Worm (Caenorhabditis elegans) whole organism, young adult: Measurements from ENCODE around the gene M151.2.

Experiments used
- aptf-2 ChIP-seq: fragments of 200-800 bp; sonication (Bioruptor generic); conservative IDR thresholded peaks from 2 replicates; pipeline ENCODE4 v1.3.6; 2022; ENCODE audit warnings: missing genetic modification reagents, missing genetic modification characterization, missing compliant biosample characterization
- bed-2 ChIP-seq: fragments of 200-800 bp; sonication (Bioruptor generic); IDR thresholded peaks from 2 replicates; pipeline ENCODE4 v1.3.6; 2022; ENCODE audit warnings: missing genetic modification reagents, missing genetic modification characterization, missing compliant biosample characterization
- mes-4 ChIP-seq: sonication (generic microtip); optimal IDR thresholded peaks from 2 replicates; lab custom pipeline; 2016; ENCODE audit warnings: missing genotype, missing genetic modification characterization, missing compliant biosample characterization
- snpc-1.1 ChIP-seq: sonication (generic microtip); optimal IDR thresholded peaks from 2 replicates; lab custom pipeline; 2017; ENCODE audit warnings: missing genetic modification characterization, mild to moderate bottlenecking, missing compliant biosample characterization, antibody characterized with exemption, moderate library complexity, missing genotype, missing genetic modification reagents; ENCODE audit not compliant: insufficient read depth
- snpc-1.3 ChIP-seq: sonication (generic microtip); optimal IDR thresholded peaks from 2 replicates; lab custom pipeline; 2017; ENCODE audit warnings: missing genetic modification characterization, mild to moderate bottlenecking, missing compliant biosample characterization, antibody characterized with exemption, moderate library complexity, missing genotype, missing genetic modification reagents; ENCODE audit not compliant: insufficient read depth
- snpc-4 ChIP-seq, 5 experiments: fragments of 150-350 bp in 1 of 5; sonication (generic microtip) in 4 of 5; optimal IDR thresholded peaks; 2 replicates each; lab custom pipeline; 2014 to 2018; ENCODE audit warnings: missing genetic modification characterization in 5 of 5, missing biosample characterization in 3 of 5, antibody characterized with exemption in 2 of 5, mild to moderate bottlenecking in 2 of 5, missing compliant biosample characterization in 2 of 5, missing genotype in 2 of 5, moderate library complexity in 2 of 5, missing genetic modification reagents in 1 of 5
- unc-62 ChIP-seq: fragments of 150-350 bp; optimal IDR thresholded peaks from 2 replicates; lab custom pipeline; 2014; ENCODE audit warnings: missing biosample characterization, missing genetic modification reagents, missing genetic modification characterization

DNA sequence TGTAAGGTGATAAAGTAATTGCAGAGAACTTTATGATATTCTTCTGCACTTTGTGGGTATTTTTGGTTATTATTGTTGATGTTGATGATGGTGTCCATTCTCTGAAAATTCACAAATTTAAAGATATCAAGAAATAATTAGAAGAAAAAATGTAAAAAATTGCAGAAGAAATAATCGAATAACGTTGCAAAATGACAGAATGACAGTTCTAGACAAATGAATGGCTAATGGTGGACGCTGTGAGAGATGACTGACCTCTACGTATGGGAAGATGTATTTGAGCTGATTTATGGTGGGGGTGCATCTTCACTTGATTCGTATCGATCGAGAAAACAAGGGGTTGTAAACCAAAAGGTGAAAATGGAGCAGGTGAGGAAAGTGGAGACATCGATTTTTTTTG lies 42.6 kb downstream of the M151.2 start, which contains the start of gene sea-1:
- no peak for TF ChIP-seq snpc-1.3 (tag; lab: Kevin White, UChicago)
- no peak for TF ChIP-seq mes-4 (tag; lab: Kevin White, UChicago)
- TF ChIP-seq bed-2 (GFP tag; lab: Robert Waterston, UW): no peak
- TF ChIP-seq snpc-1.1 (tag; lab: Kevin White, UChicago): no peak
- no peak for TF ChIP-seq snpc-4 (GFP tag; optimal IDR thresholded peaks at IDR 0.05; lab: Kevin White, UChicago)
- TF ChIP-seq snpc-4 (tag; optimal IDR thresholded peaks at IDR 0.05; lab: Kevin White, UChicago): no peak
- TF ChIP-seq unc-62 (GFP tag; lab: Kevin White, UChicago): no peak
- TF ChIP-seq aptf-2 (GFP tag; lab: Robert Waterston, UW): no peak
